Fruit fly (Drosophila melanogaster) whole organism, prepupa: ENCODE results near the gene CG45764.
"Not testable (repeated sequence)": the region's sequence is repeated elsewhere in the genome, so short reads cannot be mapped to it uniquely, and the experiment has no call there.

Experiments
- CG10631 ChIP-seq: fragments of 200-800 bp; sonication (Bioruptor generic); optimal IDR thresholded peaks from 2 replicates; lab custom pipeline; 2016; ENCODE audit warnings: missing biosample characterization, missing genetic modification characterization
- CG11902 ChIP-seq: fragments of 200-800 bp; sonication (Bioruptor generic); optimal IDR thresholded peaks from 3 replicates; lab custom pipeline; 2016; ENCODE audit warnings: missing biosample characterization, missing genetic modification characterization
- CG32006 ChIP-seq: fragments of 200-800 bp; sonication (Bioruptor generic); optimal IDR thresholded peaks from 3 replicates; lab custom pipeline; 2017; ENCODE audit warnings: missing biosample characterization, mild to moderate bottlenecking, missing genetic modification characterization
- CG6276 ChIP-seq: fragments of 200-800 bp; sonication (Bioruptor generic); optimal IDR thresholded peaks from 2 replicates; lab custom pipeline; 2017; ENCODE audit warnings: missing biosample characterization, mild to moderate bottlenecking, missing genetic modification characterization
- CG6792 ChIP-seq: fragments of 200-800 bp; sonication (Bioruptor generic); optimal IDR thresholded peaks from 3 replicates; lab custom pipeline; 2016; ENCODE audit warnings: missing biosample characterization, missing genetic modification characterization
- CG8119 ChIP-seq: fragments of 200-800 bp; sonication (Bioruptor generic); IDR thresholded peaks from 3 replicates; pipeline ENCODE4 v1.3.6; 2022; ENCODE audit warnings: missing biosample characterization, missing genetic modification characterization
- Hr4 ChIP-seq: fragments of 200-800 bp; sonication (Bioruptor generic); optimal IDR thresholded peaks from 3 replicates; lab custom pipeline; 2016; ENCODE audit warnings: missing biosample characterization, missing genetic modification characterization
- OdsH ChIP-seq: fragments of 200-800 bp; sonication (Bioruptor generic); optimal IDR thresholded peaks from 3 replicates; lab custom pipeline; 2016; ENCODE audit warnings: missing biosample characterization, missing genetic modification characterization
- Sox15 ChIP-seq: fragments of 200-800 bp; sonication (Bioruptor generic); optimal IDR thresholded peaks from 3 replicates; lab custom pipeline; 2016; ENCODE audit warnings: missing biosample characterization, missing genetic modification characterization
- pdm3 ChIP-seq: fragments of 200-800 bp; sonication (Bioruptor generic); optimal IDR thresholded peaks from 3 replicates; lab custom pipeline; 2016; ENCODE audit warnings: missing biosample characterization, missing genetic modification characterization

CG45764 gene

DNA sequence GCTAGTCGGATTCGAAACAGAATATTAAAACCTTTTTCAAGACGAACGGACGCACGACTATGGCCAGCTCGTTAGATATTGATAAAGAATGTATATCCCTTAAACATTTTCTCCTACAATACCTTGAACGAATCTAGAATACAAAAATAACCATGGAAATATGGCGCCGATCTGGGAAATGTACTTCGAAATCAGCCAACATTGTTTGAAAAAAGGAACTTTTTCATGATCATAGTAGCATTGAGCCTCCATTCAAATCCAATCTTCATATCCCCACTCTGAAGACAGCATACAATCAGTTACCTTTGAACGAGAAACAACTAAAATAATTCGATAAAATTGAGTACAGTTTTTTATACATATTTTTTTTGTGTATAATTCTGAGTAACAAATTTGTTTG is at the start of gene CG45764:
TSS of gene CG45764 (plus strand) at position 301 of the 400 bp plus-strand sequence.
- not testable (repeated sequence) for TF ChIP-seq CG10631; OdsH (GFP tag; lab: Kevin White, UChicago); CG8119 (GFP tag; lab: Robert Waterston, UW)

DNA sequence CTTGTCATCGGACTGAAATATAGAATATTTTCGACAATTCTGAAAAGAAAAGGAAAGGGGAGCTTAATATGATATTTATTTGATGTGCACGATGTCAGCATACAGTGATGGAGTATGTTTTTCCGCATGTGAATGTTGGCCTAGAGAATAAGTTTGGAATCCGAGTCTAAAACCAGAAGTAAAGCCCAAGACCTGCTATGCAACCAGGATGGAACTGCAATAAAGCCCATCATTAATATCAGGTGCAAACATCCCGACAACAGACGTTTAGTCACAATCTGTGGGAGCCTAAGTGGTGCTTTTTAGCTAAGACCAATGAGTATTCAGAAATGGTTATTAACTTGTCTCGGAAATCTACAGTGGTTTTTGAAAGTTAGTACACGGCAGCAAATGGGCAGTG is 35.8 kb upstream of the CG45764 start, which contains the start of gene CG46192:
TSS of gene CG46192 (minus strand) at position 101 of the 400 bp plus-strand sequence.
- not testable (repeated sequence) for TF ChIP-seq Sox15; CG6276 (GFP tag; lab: Kevin White, UChicago); Hr4 (GFP tag; lab: Kevin White, UChicago)

DNA sequence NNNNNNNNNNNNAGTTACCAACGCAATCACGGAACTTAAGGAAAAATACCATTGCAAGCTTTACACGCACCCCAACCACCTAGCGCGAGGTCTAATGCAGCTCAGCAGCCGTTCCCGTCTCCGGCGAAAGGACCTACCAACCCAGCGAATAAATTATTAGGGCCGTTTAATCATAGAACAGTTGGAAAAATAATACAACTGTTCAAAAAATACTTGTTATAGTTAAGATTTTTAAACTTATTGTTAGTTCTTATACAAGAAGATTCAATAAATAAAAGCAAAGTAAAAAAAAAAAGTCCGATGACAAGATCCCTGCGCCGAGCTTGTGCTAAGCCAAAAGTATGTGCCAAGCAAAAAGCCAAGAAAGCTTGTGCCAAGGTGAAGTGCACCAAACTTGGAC is 26.1 kb upstream of the CG45764 start, which contains the start of gene CG46193:
TSS of gene CG46193 (plus strand) at position 301 of the 400 bp plus-strand sequence.
- not testable (repeated sequence) for TF ChIP-seq CG6792, pdm3, CG32006 (GFP tag; lab: Kevin White, UChicago)

DNA sequence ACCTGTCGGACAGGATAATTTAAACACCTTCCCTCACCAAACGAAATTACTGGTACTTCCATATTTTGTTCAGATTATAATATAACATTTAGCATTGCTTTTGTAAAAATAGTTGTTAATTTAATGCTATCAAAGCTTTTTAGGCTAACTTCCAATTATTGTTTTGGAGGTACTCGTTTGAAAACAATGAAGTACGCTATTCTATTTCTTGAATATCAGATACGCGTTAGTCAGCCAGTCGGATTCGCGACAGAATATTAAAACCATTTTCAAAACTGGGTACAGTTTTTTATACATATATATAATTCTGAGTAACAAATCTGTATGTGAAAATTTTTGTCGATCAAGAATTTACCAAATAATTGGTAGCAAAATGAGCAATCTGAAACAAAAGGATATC is 4.4 kb upstream of the CG45764 start, which contains the start of gene Mst77Y-4:
TSS of gene Mst77Y-4 (plus strand) at position 301 of the 400 bp plus-strand sequence.
- not testable (repeated sequence) for TF ChIP-seq OdsH, CG6792, CG11902 (GFP tag; lab: Kevin White, UChicago)
